Worm (Caenorhabditis elegans) whole organism, mixed stage, embryonic: ENCODE measurements around the gene srbc-76.

ENCODE experiments used
- lin-13 ChIP-seq: fragments of 150-350 bp; optimal IDR thresholded peaks from 2 replicates; lab custom pipeline; 2014; ENCODE audit warnings: missing biosample characterization, missing genetic modification characterization
- lsy-2 ChIP-seq: fragments of 150-350 bp; optimal IDR thresholded peaks from 2 replicates; lab custom pipeline; 2014; ENCODE audit warnings: missing biosample characterization, missing genetic modification characterization
- nhr-2 ChIP-seq: fragments of 150-350 bp; optimal IDR thresholded peaks from 2 replicates; lab custom pipeline; 2014; ENCODE audit warnings: missing biosample characterization, missing genetic modification characterization
- pha-4 ChIP-seq: fragments of 150-350 bp; optimal IDR thresholded peaks from 2 replicates; lab custom pipeline; 2018; ENCODE audit warnings: missing biosample characterization, missing genetic modification reagents, missing genetic modification characterization
- snpc-4 ChIP-seq: fragments of 150-350 bp; optimal IDR thresholded peaks from 2 replicates; lab custom pipeline; 2014; ENCODE audit warnings: missing biosample characterization, missing genetic modification characterization
- unc-62 ChIP-seq: fragments of 150-350 bp; optimal IDR thresholded peaks from 2 replicates; lab custom pipeline; 2014; ENCODE audit warnings: missing biosample characterization, missing genetic modification reagents, missing genetic modification characterization
- ztf-11 ChIP-seq: fragments of 150-350 bp; optimal IDR thresholded peaks from 2 replicates; lab custom pipeline; 2014; ENCODE audit warnings: missing biosample characterization, missing genetic modification characterization

- TF ChIP-seq lsy-2 (no peak), pha-4 (no peak), ztf-11 (tag; lab: Kevin White, UChicago) (no peak), snpc-4 (no peak), lin-13 (tag; lab: Kevin White, UChicago) (no peak), unc-62 (no peak), nhr-2 (tag; lab: Kevin White, UChicago) (no peak)
Observed at ce11 chrV:15267405-15267804, 15.2 kb downstream of the srbc-76 start, which contains the start of gene T10H4.13.
